Fruit fly (Drosophila melanogaster) whole organism, embryonic: Measurements from ENCODE around the gene Cyp6d4.

Experiments
- ATbp ChIP-seq: fragments of 200-800 bp; sonication (Bioruptor generic); optimal IDR thresholded peaks from 2 replicates; lab custom pipeline; 2017; ENCODE audit warnings: missing biosample characterization, mild to moderate bottlenecking, missing genetic modification characterization, missing genetic modification reagents
- Ada2b ChIP-seq: fragments of 200-800 bp; sonication (Bioruptor generic); IDR thresholded peaks from 2 replicates; pipeline ENCODE4 v1.3.6; 2022; ENCODE audit warnings: missing biosample characterization, missing genetic modification characterization
- BEAF-32 ChIP-seq: fragments of 200-800 bp; sonication (Bioruptor generic); optimal IDR thresholded peaks from 3 replicates; lab custom pipeline; 2017; ENCODE audit warnings: missing biosample characterization, missing genetic modification characterization, mild to moderate bottlenecking, moderate library complexity, missing genetic modification reagents
- BtbVII ChIP-seq: fragments of 200-800 bp; sonication (Bioruptor generic); optimal IDR thresholded peaks from 3 replicates; lab custom pipeline; 2017; ENCODE audit warnings: missing biosample characterization, mild to moderate bottlenecking, missing genetic modification characterization
- CG1024 ChIP-seq: fragments of 200-800 bp; sonication (Bioruptor generic); IDR thresholded peaks from 2 replicates; pipeline ENCODE4 v1.3.6; 2022; ENCODE audit warnings: missing biosample characterization, missing genetic modification characterization
- CG10431 ChIP-seq: fragments of 200-800 bp; sonication (Bioruptor generic); optimal IDR thresholded peaks from 3 replicates; lab custom pipeline; 2018; ENCODE audit warnings: missing biosample characterization, mild to moderate bottlenecking, missing genetic modification characterization
- CG10543 ChIP-seq: fragments of 200-800 bp; sonication (Bioruptor generic); optimal IDR thresholded peaks from 3 replicates; lab custom pipeline; 2017; ENCODE audit warnings: missing biosample characterization, mild to moderate bottlenecking, missing genetic modification characterization, moderate library complexity
- CG10979 ChIP-seq: fragments of 200-800 bp; sonication (Bioruptor generic); optimal IDR thresholded peaks from 2 replicates; lab custom pipeline; 2018; ENCODE audit warnings: missing biosample characterization, mild to moderate bottlenecking, missing genetic modification characterization, moderate library complexity
- CG13287 ChIP-seq: fragments of 200-800 bp; sonication (Bioruptor generic); IDR thresholded peaks from 2 replicates; pipeline ENCODE4 v1.3.6; 2022; ENCODE audit warnings: missing biosample characterization, missing genetic modification characterization; ENCODE audit not compliant: partially characterized antibody
- CG15696 ChIP-seq: fragments of 200-800 bp; sonication (Bioruptor generic); optimal IDR thresholded peaks from 2 replicates; lab custom pipeline; 2019; ENCODE audit warnings: missing biosample characterization, mild to moderate bottlenecking, missing genetic modification characterization, moderate library complexity
- CG1603 ChIP-seq: fragments of 200-800 bp; sonication (Bioruptor generic); optimal IDR thresholded peaks from 2 replicates; lab custom pipeline; 2019; ENCODE audit warnings: missing biosample characterization, mild to moderate bottlenecking, missing genetic modification characterization, moderate library complexity
- CG16779 ChIP-seq: fragments of 200-800 bp; sonication (Bioruptor generic); IDR thresholded peaks from 2 replicates; pipeline ENCODE4 v1.3.6; 2022; ENCODE audit warnings: missing biosample characterization, missing genetic modification characterization
- CG31441 ChIP-seq: fragments of 200-800 bp; sonication (Bioruptor generic); IDR thresholded peaks from 2 replicates; pipeline ENCODE4 v1.3.6; 2022; ENCODE audit warnings: missing biosample characterization, missing genetic modification characterization
- CG4820 ChIP-seq: fragments of 200-800 bp; sonication (Bioruptor generic); optimal IDR thresholded peaks from 3 replicates; lab custom pipeline; 2016; ENCODE audit warnings: missing biosample characterization, missing genetic modification characterization
- CG5953 ChIP-seq: fragments of 200-800 bp; sonication (Bioruptor generic); IDR thresholded peaks from 2 replicates; pipeline ENCODE4 v1.3.6; 2022; ENCODE audit warnings: missing biosample characterization, missing genetic modification characterization
- CG6813 ChIP-seq: fragments of 200-800 bp; sonication (Bioruptor generic); optimal IDR thresholded peaks from 2 replicates; lab custom pipeline; 2017; ENCODE audit warnings: missing biosample characterization, missing genetic modification characterization, mild to moderate bottlenecking, moderate library complexity, missing genetic modification reagents
- CG7372 ChIP-seq: fragments of 200-800 bp; sonication (Bioruptor generic); IDR thresholded peaks from 2 replicates; pipeline ENCODE4 v1.3.6; 2022; ENCODE audit warnings: missing biosample characterization, missing genetic modification characterization
- CG7556 ChIP-seq: fragments of 200-800 bp; sonication (Bioruptor generic); optimal IDR thresholded peaks from 2 replicates; lab custom pipeline; 2017; ENCODE audit warnings: missing biosample characterization, mild to moderate bottlenecking, missing genetic modification characterization
- CG8944 ChIP-seq: fragments of 200-800 bp; sonication (Bioruptor generic); optimal IDR thresholded peaks from 3 replicates; lab custom pipeline; 2016; ENCODE audit warnings: missing biosample characterization, missing genetic modification characterization
- CkIIα-i1 ChIP-seq: fragments of 200-800 bp; sonication (Bioruptor generic); IDR thresholded peaks from 2 replicates; pipeline ENCODE4 v1.3.6; 2022; ENCODE audit warnings: missing biosample characterization, missing genetic modification characterization
- Dip2 ChIP-seq: fragments of 200-800 bp; sonication (Bioruptor generic); IDR thresholded peaks from 2 replicates; pipeline ENCODE4 v1.3.6; 2022; ENCODE audit warnings: missing biosample characterization, missing genetic modification characterization
- Elba2 ChIP-seq: fragments of 200-800 bp; sonication (Bioruptor generic); optimal IDR thresholded peaks from 3 replicates; lab custom pipeline; 2016; ENCODE audit warnings: missing biosample characterization, missing genetic modification characterization
- H2.0 ChIP-seq: fragments of 200-800 bp; sonication (Bioruptor generic); IDR thresholded peaks from 2 replicates; pipeline ENCODE4 v1.3.6; 2022; ENCODE audit warnings: missing biosample characterization, missing genetic modification characterization
- HLHmδ ChIP-seq: fragments of 200-800 bp; sonication (Bioruptor generic); optimal IDR thresholded peaks from 2 replicates; lab custom pipeline; 2018; ENCODE audit warnings: missing biosample characterization, mild to moderate bottlenecking, missing genetic modification characterization, moderate library complexity
- Hr51 ChIP-seq, 2 experiments: fragments of 200-800 bp; sonication (Bioruptor generic); optimal IDR thresholded peaks; 2 replicates in 1 of 2; 3 replicates in 1 of 2; lab custom pipeline; 2016 to 2018; ENCODE audit warnings: missing biosample characterization in 2 of 2, missing genetic modification characterization in 2 of 2, mild to moderate bottlenecking in 1 of 2, moderate library complexity in 1 of 2
- Hr78 ChIP-seq, 2 experiments: fragments of 200-800 bp in 1 of 2; fragments of >200 bp in 1 of 2; sonication (Bioruptor generic) in 1 of 2; optimal IDR thresholded peaks; 2 replicates each; lab custom pipeline; 2017 to 2019; ENCODE audit warnings: missing biosample characterization in 2 of 2, missing genetic modification characterization in 2 of 2, mild to moderate bottlenecking in 1 of 2, moderate library complexity in 1 of 2
- Lhr ChIP-seq: fragments of 200-800 bp; sonication (Bioruptor generic); optimal IDR thresholded peaks from 3 replicates; lab custom pipeline; 2017; ENCODE audit warnings: mild to moderate bottlenecking, missing biosample characterization, missing genetic modification reagents, missing genetic modification characterization
- Med ChIP-seq: fragments of 200-800 bp; sonication (Bioruptor generic); peaks from one replicate; lab custom pipeline; 2016; ENCODE audit warnings: missing biosample characterization, missing genetic modification characterization, mild to moderate bottlenecking, inconsistent platforms, moderate library complexity
- Meics ChIP-seq: fragments of 200-800 bp; sonication (Bioruptor generic); optimal IDR thresholded peaks from 2 replicates; lab custom pipeline; 2017; ENCODE audit warnings: missing biosample characterization, mild to moderate bottlenecking, missing genetic modification characterization
- Oli ChIP-seq: fragments of 200-800 bp; sonication (Bioruptor generic); optimal IDR thresholded peaks from 2 replicates; lab custom pipeline; 2018; ENCODE audit warnings: missing biosample characterization, mild to moderate bottlenecking, missing genetic modification characterization, moderate library complexity
- Vsx1 ChIP-seq: fragments of 200-800 bp; sonication (Bioruptor generic); optimal IDR thresholded peaks from 2 replicates; lab custom pipeline; 2017; ENCODE audit warnings: missing biosample characterization, mild to moderate bottlenecking, missing genetic modification characterization, missing genetic modification reagents
- Xrp1 ChIP-seq: fragments of 200-800 bp; sonication (Bioruptor generic); IDR thresholded peaks from 2 replicates; pipeline ENCODE4 v1.3.6; 2022; ENCODE audit warnings: missing biosample characterization, missing genetic modification characterization
- ase ChIP-seq: fragments of 200-800 bp; sonication (Bioruptor generic); IDR thresholded peaks from 3 replicates; pipeline ENCODE4 v1.3.6; 2022; ENCODE audit warnings: missing biosample characterization, missing genetic modification characterization
- bcd ChIP-seq: fragments of 200-800 bp; sonication (Bioruptor generic); optimal IDR thresholded peaks from 2 replicates; lab custom pipeline; 2017; ENCODE audit warnings: missing biosample characterization, mild to moderate bottlenecking, missing genetic modification characterization
- dmrt11E ChIP-seq: fragments of 200-800 bp; sonication (Bioruptor generic); optimal IDR thresholded peaks from 3 replicates; lab custom pipeline; 2018; ENCODE audit warnings: missing biosample characterization, mild to moderate bottlenecking, missing genetic modification characterization, moderate library complexity
- dmrt99B ChIP-seq: fragments of 200-800 bp; sonication (Bioruptor generic); optimal IDR thresholded peaks from 2 replicates; lab custom pipeline; 2018; ENCODE audit warnings: missing biosample characterization, mild to moderate bottlenecking, missing genetic modification characterization, moderate library complexity
- grau ChIP-seq: fragments of 200-800 bp; optimal IDR thresholded peaks from 3 replicates; lab custom pipeline; 2019; ENCODE audit warnings: missing biosample characterization, mild to moderate bottlenecking, missing genetic modification characterization, moderate library complexity
- ind ChIP-seq: fragments of 200-800 bp; sonication (Bioruptor generic); optimal IDR thresholded peaks from 3 replicates; lab custom pipeline; 2016; ENCODE audit warnings: missing biosample characterization, missing genetic modification characterization
- klu ChIP-seq: fragments of 200-800 bp; sonication (Bioruptor generic); IDR thresholded peaks from 2 replicates; pipeline ENCODE4 v1.3.6; 2022; ENCODE audit warnings: missing biosample characterization, missing genetic modification characterization
- mld ChIP-seq: fragments of 200-800 bp; sonication (Bioruptor generic); IDR thresholded peaks from 3 replicates; pipeline ENCODE4 v1.3.6; 2022; ENCODE audit warnings: missing biosample characterization, missing genetic modification characterization; ENCODE audit not compliant: partially characterized antibody
- p53 ChIP-seq: fragments of 200-800 bp; sonication (Bioruptor generic); optimal IDR thresholded peaks from 2 replicates; lab custom pipeline; 2016; ENCODE audit warnings: missing biosample characterization, missing genetic modification characterization
- phol ChIP-seq: fragments of 200-800 bp; sonication (Bioruptor generic); optimal IDR thresholded peaks from 3 replicates; lab custom pipeline; 2018; ENCODE audit warnings: missing biosample characterization, mild to moderate bottlenecking, missing genetic modification characterization, moderate library complexity
- pum ChIP-seq: fragments of 200-800 bp; sonication (Bioruptor generic); optimal IDR thresholded peaks from 2 replicates; lab custom pipeline; 2016; ENCODE audit warnings: missing biosample characterization, missing genetic modification characterization
- sc ChIP-seq, 3 experiments: fragments of >200 bp in 2 of 3; fragments of 200-800 bp in 1 of 3; sonication (Bioruptor generic) in 1 of 3; optimal IDR thresholded peaks; 2 replicates in 2 of 3; 3 replicates in 1 of 3; lab custom pipeline; 2017; ENCODE audit warnings: mild to moderate bottlenecking in 1 of 3, missing biosample characterization in 1 of 3, missing genetic modification characterization in 1 of 3, missing genetic modification reagents in 1 of 3
- sens ChIP-seq: fragments of 200-800 bp; sonication (Bioruptor generic); peaks from one replicate; lab custom pipeline; 2016; ENCODE audit warnings: missing biosample characterization, missing genetic modification characterization
- sens-2 ChIP-seq: fragments of 200-800 bp; sonication (Bioruptor generic); IDR thresholded peaks from 2 replicates; pipeline ENCODE4 v1.3.6; 2022; ENCODE audit warnings: missing biosample characterization, missing genetic modification characterization
- slbo ChIP-seq: fragments of 200-800 bp; sonication (Bioruptor generic); IDR thresholded peaks from 2 replicates; pipeline ENCODE4 v1.3.6; 2022; ENCODE audit warnings: missing biosample characterization, missing genetic modification characterization
- vvl ChIP-seq: fragments of 200-800 bp; sonication (Bioruptor generic); IDR thresholded peaks from 2 replicates; pipeline ENCODE4 v1.3.6; 2022; ENCODE audit warnings: missing biosample characterization, missing genetic modification characterization
- wdn ChIP-seq: fragments of 200-800 bp; sonication (Bioruptor generic); IDR thresholded peaks from 2 replicates; pipeline ENCODE4 v1.3.6; 2022; ENCODE audit warnings: missing biosample characterization, missing genetic modification characterization
- yki ChIP-seq: fragments of >200 bp; optimal IDR thresholded peaks from 3 replicates; lab custom pipeline; 2018
- zfh2 ChIP-seq: fragments of 200-800 bp; sonication (Bioruptor generic); optimal IDR thresholded peaks from 2 replicates; lab custom pipeline; 2016; ENCODE audit warnings: missing biosample characterization, missing genetic modification characterization

The Cyp6d4 gene

DNA sequence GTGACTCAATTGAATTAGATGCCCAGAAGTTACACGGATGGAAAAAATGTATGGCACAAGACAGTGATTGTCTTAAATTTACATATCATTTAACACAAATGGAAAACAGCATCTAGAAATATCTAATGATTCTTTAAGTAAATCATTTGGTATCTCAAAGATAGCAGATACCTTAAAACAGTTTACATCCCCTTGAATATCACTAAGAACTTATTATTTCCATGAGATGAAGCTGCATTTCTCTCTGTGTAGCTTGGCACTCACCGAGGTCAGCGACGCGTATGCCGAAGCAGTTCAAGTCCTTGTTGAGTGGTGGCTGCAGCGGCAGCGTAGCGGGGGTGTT, 21.5 kb downstream of the Cyp6d4 start:
- TF ChIP-seq CG15696 (tag; lab: Kevin White, UChicago) (peak; percentile 46), CG10431 (GFP tag; lab: Kevin White, UChicago) (no peak), dmrt11E (tag; lab: Kevin White, UChicago) (peak; percentile 32), klu (no peak), sens-2 (no peak), Ada2b (GFP tag; lab: Robert Waterston, UW) (no peak), sc (optimal IDR thresholded peaks at IDR 0.05; lab: Kevin White, UChicago) (no peak), sc (GFP tag; optimal IDR thresholded peaks at IDR 0.05; lab: Kevin White, UChicago) (no peak), phol (tag; lab: Kevin White, UChicago) (peak; percentile 50), Lhr (GFP tag; lab: Kevin White, UChicago) (no peak), yki (lab: Kevin White, UChicago) (no peak), Oli (peak; percentile 44), Med (GFP tag; lab: Kevin White, UChicago) (no peak), Xrp1 (GFP tag; lab: Robert Waterston, UW) (peak; percentile 60), CkIIα-i1 (GFP tag; lab: Robert Waterston, UW) (no peak), slbo (0 out of 2 replicates have a peak, but pooled peaks have one; percentile 18), grau (peak; percentile 33), Meics (GFP tag; lab: Kevin White, UChicago) (peak; percentile 6), sens (peak; percentile 86), Elba2 (GFP tag; lab: Kevin White, UChicago) (no peak), ATbp (peak; percentile 16), CG7556 (GFP tag; lab: Kevin White, UChicago) (peak; percentile 46), ase (GFP tag; lab: Robert Waterston, UW) (no peak), CG10543 (GFP tag; lab: Kevin White, UChicago) (peak; percentile 35), Dip2 (GFP tag; lab: Robert Waterston, UW) (no peak), CG10979 (tag; lab: Kevin White, UChicago) (peak; percentile 64), BEAF-32 (no peak), CG5953 (no peak), bcd (peak; percentile 7), CG16779 (no peak), CG31441 (GFP tag; lab: Robert Waterston, UW) (peak; percentile 44; the same call in 1 of the 2 replicates), mld (no peak), CG6813 (GFP tag; lab: Kevin White, UChicago) (peak; percentile 12), p53 (GFP tag; lab: Kevin White, UChicago) (no peak), ind (GFP tag; lab: Kevin White, UChicago) (peak; percentile 25), CG8944 (GFP tag; lab: Kevin White, UChicago) (no peak), CG1603 (tag; lab: Kevin White, UChicago) (peak; percentile 47), vvl (GFP tag; lab: Robert Waterston, UW) (0 out of 2 replicates have a peak, but pooled peaks have one; percentile 23), HLHmδ (GFP tag; lab: Kevin White, UChicago) (no peak), CG13287 (no peak), H2.0 (GFP tag; lab: Robert Waterston, UW) (peak; percentile 34), wdn (no peak), dmrt99B (tag; lab: Kevin White, UChicago) (peak; percentile 65), BtbVII (GFP tag; lab: Kevin White, UChicago) (no peak), Hr78 (GFP tag; optimal IDR thresholded peaks at IDR 0.05; lab: Kevin White, UChicago) (no peak), CG1024 (no peak), CG7372 (no peak), CG4820 (GFP tag; lab: Kevin White, UChicago) (no peak), Hr51 (GFP tag; optimal IDR thresholded peaks at IDR 0.05; lab: Kevin White, UChicago) (peak in 1 of 2 experiments; percentile 41), pum (GFP tag; lab: Kevin White, UChicago) (peak; percentile 21), zfh2 (GFP tag; lab: Kevin White, UChicago) (no peak), Vsx1 (no peak)
